Fruit fly (Drosophila melanogaster): ENCODE data around the gene bocks.

bocks gene

DNA sequence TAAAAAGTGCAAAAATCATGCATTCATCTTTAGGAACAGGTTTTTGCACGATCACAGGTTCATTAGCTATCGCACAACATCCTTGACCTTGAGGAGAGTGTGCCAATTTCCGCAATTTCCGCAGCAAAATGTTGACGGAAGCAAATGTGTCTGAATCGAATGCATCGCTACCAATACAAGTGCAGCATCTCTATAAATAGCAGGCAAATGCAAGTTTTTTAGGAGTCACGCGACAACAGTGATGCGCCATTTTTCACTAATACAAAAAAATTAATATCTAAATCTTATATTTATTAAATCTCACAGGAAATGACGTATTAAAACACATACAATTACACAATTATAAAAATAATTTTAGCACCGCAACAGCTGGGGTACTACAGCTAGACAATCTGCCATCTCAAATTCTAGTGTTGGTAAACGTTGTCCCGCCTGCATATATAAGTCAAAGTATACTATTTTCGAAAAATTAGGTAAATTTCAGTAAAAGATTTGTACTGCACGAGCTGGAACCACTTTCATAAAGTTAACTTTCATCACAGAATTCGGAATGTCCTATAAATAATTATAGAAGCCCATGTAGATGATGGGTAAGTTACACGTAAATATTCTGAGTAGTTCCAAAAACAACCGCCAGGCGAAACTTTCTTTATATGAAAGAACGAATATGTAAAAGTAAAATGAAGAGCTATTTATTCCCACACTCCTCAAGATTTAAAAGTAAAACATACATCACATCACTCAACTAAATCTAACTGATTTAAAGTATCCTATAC, 16.8 kb downstream of the bocks start, which contains the start of gene CG9399 (continued):
- TF ChIP-seq HLH4C (GFP tag; IDR thresholded peaks at IDR 0.05; ENCODE audit: partially characterized antibody), result 0 out of 3 replicates have a peak, but pooled peaks have one; percentile 38
- peak; percentile 98 for TF ChIP-seq gsb-n (tag; optimal IDR thresholded peaks at IDR 0.05)
- peak; percentile 98 for TF ChIP-seq otp (GFP tag; IDR thresholded peaks at IDR 0.05)
- no peak for TF ChIP-seq hb (GFP tag; IDR thresholded peaks at IDR 0.05; ENCODE audit: partially characterized antibody)
- peak; percentile 98 for TF ChIP-seq Hr3 (GFP tag; optimal IDR thresholded peaks at IDR 0.05)
- peak; percentile 92 for TF ChIP-seq CG10147 (GFP tag; optimal IDR thresholded peaks at IDR 0.05)
- TF ChIP-seq Adf1 (GFP tag; IDR thresholded peaks at IDR 0.05), result peak; percentile 75
- peak; percentile 62 for TF ChIP-seq knrl (GFP tag; IDR thresholded peaks at IDR 0.05; ENCODE audit: partially characterized antibody)
- TF ChIP-seq ara (GFP tag; IDR thresholded peaks at IDR 0.05), result peak; percentile 98
- peak; percentile 99 for TF ChIP-seq CG12659 (GFP tag; optimal IDR thresholded peaks at IDR 0.05)
- TF ChIP-seq sc (optimal IDR thresholded peaks at IDR 0.05), result no peak
- peak; percentile 95 for TF ChIP-seq sc (GFP tag; optimal IDR thresholded peaks at IDR 0.05)
- peak; percentile 97 for TF ChIP-seq lab (GFP tag; optimal IDR thresholded peaks at IDR 0.05)
- peak; percentile 97 for TF ChIP-seq Sry-β (GFP tag; optimal IDR thresholded peaks at IDR 0.05)
- peak; percentile 65; the same call in 1 of the 2 replicates for TF ChIP-seq Bgb (GFP tag; IDR thresholded peaks at IDR 0.05; ENCODE audit: partially characterized antibody)
- peak; percentile 94 for TF ChIP-seq danr (GFP tag; IDR thresholded peaks at IDR 0.05)
- peak; percentile 95 for TF ChIP-seq CG10979 (tag; optimal IDR thresholded peaks at IDR 0.05)
- peak; percentile 97 for TF ChIP-seq ind (GFP tag; optimal IDR thresholded peaks at IDR 0.05)
- peak; percentile 91 for TF ChIP-seq CG2116 (GFP tag; optimal IDR thresholded peaks at IDR 0.05)
- TF ChIP-seq CG4820 (GFP tag; optimal IDR thresholded peaks at IDR 0.05), result peak; percentile 96
- peak; percentile 99 for TF ChIP-seq zfh1 (GFP tag; IDR thresholded peaks at IDR 0.05)
- peak; percentile 89 for TF ChIP-seq gro (GFP tag; optimal IDR thresholded peaks at IDR 0.05)
- TF ChIP-seq CG31441 (GFP tag; IDR thresholded peaks at IDR 0.05), result peak; percentile 99
- TF ChIP-seq CG15073 (GFP tag; optimal IDR thresholded peaks at IDR 0.05), result peak; percentile 87
- TF ChIP-seq pros (GFP tag; optimal IDR thresholded peaks at IDR 0.05), result peak; percentile 24
- peak; percentile 97 for TF ChIP-seq CG12942 (GFP tag; optimal IDR thresholded peaks at IDR 0.05)
- peak; percentile 38 for TF ChIP-seq p53 (GFP tag; optimal IDR thresholded peaks at IDR 0.05)
- peak; percentile 95 for TF ChIP-seq Meics (GFP tag; optimal IDR thresholded peaks at IDR 0.05)
- TF ChIP-seq CG11398 (GFP tag; optimal IDR thresholded peaks at IDR 0.05), result peak; percentile 74
- peak; percentile 95 for TF ChIP-seq CG11723 (GFP tag; optimal IDR thresholded peaks at IDR 0.05)
- TF ChIP-seq Hr51 (GFP tag; optimal IDR thresholded peaks at IDR 0.05), result peak; percentile 96 to 98
- peak; percentile 98 for TF ChIP-seq sisA (GFP tag; IDR thresholded peaks at IDR 0.05)
- TF ChIP-seq trh (GFP tag; optimal IDR thresholded peaks at IDR 0.05), result peak; percentile 97
- TF ChIP-seq CG3281 (GFP tag; optimal IDR thresholded peaks at IDR 0.05), result peak; percentile 91
- TF ChIP-seq CG8388 (GFP tag; optimal IDR thresholded peaks at IDR 0.05), result peak; percentile 97
- TF ChIP-seq rib (GFP tag; IDR thresholded peaks at IDR 0.05), result peak; percentile 88
- peak; percentile 95 for TF ChIP-seq grau (tag; optimal IDR thresholded peaks at IDR 0.05)
- peak; percentile 98 for TF ChIP-seq CG10462 (GFP tag; optimal IDR thresholded peaks at IDR 0.05)
- TF ChIP-seq hth (optimal IDR thresholded peaks at IDR 0.05), result no peak
- peak; percentile 97 for TF ChIP-seq CG18262 (tag; optimal IDR thresholded peaks at IDR 0.05)
- peak; percentile 93 for TF ChIP-seq CG18764 (GFP tag; optimal IDR thresholded peaks at IDR 0.05)
- TF ChIP-seq CG17385 (GFP tag; optimal IDR thresholded peaks at IDR 0.05), result peak; percentile 94
- TF ChIP-seq ATbp (GFP tag; optimal IDR thresholded peaks at IDR 0.05), result peak; percentile 95
- TF ChIP-seq CG17568 (GFP tag; optimal IDR thresholded peaks at IDR 0.05), result peak; percentile 95
- peak; percentile 84 for TF ChIP-seq sd (tag; optimal IDR thresholded peaks at IDR 0.05)
- peak; percentile 97 for TF ChIP-seq sens-2 (GFP tag; IDR thresholded peaks at IDR 0.05)
- TF ChIP-seq CG30431 (GFP tag; optimal IDR thresholded peaks at IDR 0.05), result peak; percentile 98
- TF ChIP-seq CG8478 (optimal IDR thresholded peaks at IDR 0.05), result no peak
- TF ChIP-seq Max (GFP tag; optimal IDR thresholded peaks at IDR 0.05), result peak; percentile 97

All from whole organism, embryonic.